Fruit fly (Drosophila melanogaster): Measurements from ENCODE around the gene mus312.

The mus312 gene

DNA sequence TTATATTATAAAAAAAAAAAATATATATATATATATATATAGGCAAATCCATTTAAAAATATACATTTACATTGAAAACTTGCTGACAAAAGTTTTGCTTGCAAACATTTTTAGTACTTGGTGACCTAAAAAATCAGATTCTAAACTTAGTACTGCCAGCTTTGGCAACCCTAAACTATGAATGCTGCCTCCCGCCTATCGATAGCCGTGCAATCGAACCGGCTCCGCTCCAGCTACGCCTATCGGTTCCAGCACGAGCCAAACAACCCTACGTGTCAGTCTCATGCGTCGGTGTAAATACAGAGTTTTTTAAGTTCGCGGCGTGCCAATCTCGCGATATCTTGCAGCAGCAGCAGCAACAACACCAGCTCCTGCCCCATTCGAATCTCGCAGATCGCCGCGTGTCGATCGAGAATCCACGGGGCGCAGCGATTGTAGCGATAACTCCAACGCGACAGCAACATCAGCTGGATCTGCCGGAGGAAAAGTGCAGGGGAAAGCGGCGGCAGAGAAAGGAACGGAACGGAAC lies 31.5 kb downstream of the mus312 start, which contains the start of gene Sec63 (continued):
- no peak for TF ChIP-seq CG15011 (GFP tag; optimal IDR thresholded peaks at IDR 0.05)
- peak; percentile 4; the same call in 1 of the 2 replicates for TF ChIP-seq CG32772 (GFP tag; IDR thresholded peaks at IDR 0.05)
- peak; percentile 36 for TF ChIP-seq CG8924 (tag; optimal IDR thresholded peaks at IDR 0.05)
- TF ChIP-seq Hr3 (GFP tag; optimal IDR thresholded peaks at IDR 0.05): peak; percentile 59
- no peak; the same call in 1 of the 2 replicates for TF ChIP-seq gsb (GFP tag; IDR thresholded peaks at IDR 0.05)
- TF ChIP-seq bowl (GFP tag; IDR thresholded peaks at IDR 0.05): no peak
- no peak for TF ChIP-seq wor (GFP tag; IDR thresholded peaks at IDR 0.05)
- TF ChIP-seq vvl (GFP tag; IDR thresholded peaks at IDR 0.05): peak; percentile 11; the same call in 1 of the 2 replicates
- TF ChIP-seq NK7.1 (GFP tag; optimal IDR thresholded peaks at IDR 0.05): no peak
- TF ChIP-seq Bdp1 (GFP tag; optimal IDR thresholded peaks at IDR 0.05): peak; percentile 24
- TF ChIP-seq CG1647 (GFP tag; optimal IDR thresholded peaks at IDR 0.05): peak; percentile 17
- TF ChIP-seq sisA (GFP tag; IDR thresholded peaks at IDR 0.05): 0 out of 2 replicates have a peak, but pooled peaks have one; percentile 27
- peak; percentile 15 for TF ChIP-seq CG6254 (GFP tag; optimal IDR thresholded peaks at IDR 0.05)
- TF ChIP-seq ham (GFP tag; IDR thresholded peaks at IDR 0.05): no peak
- TF ChIP-seq CG1233 (GFP tag; optimal IDR thresholded peaks at IDR 0.05): no peak
- peak; percentile 35; the same call in 1 of the 2 replicates for TF ChIP-seq CG10366 (GFP tag; IDR thresholded peaks at IDR 0.05)
- TF ChIP-seq CG12942 (GFP tag; optimal IDR thresholded peaks at IDR 0.05): peak; percentile 13
- TF ChIP-seq CG31441 (GFP tag; IDR thresholded peaks at IDR 0.05): peak; percentile 51; the same call in 1 of the 2 replicates
- 0 out of 2 replicates have a peak, but pooled peaks have one; percentile 34 for TF ChIP-seq cas (GFP tag; IDR thresholded peaks at IDR 0.05)
- TF ChIP-seq stc (GFP tag; IDR thresholded peaks at IDR 0.05): 0 out of 2 replicates have a peak, but pooled peaks have one; percentile 18
- peak; percentile 14 for TF ChIP-seq dmrt99B (tag; optimal IDR thresholded peaks at IDR 0.05)
- peak; percentile 5 to 11 for TF ChIP-seq Pdp1 (GFP tag; optimal IDR thresholded peaks at IDR 0.05)
- peak; percentile 57 for TF ChIP-seq chn (GFP tag; optimal IDR thresholded peaks at IDR 0.05)
- TF ChIP-seq gem (tag; optimal IDR thresholded peaks at IDR 0.05): peak; percentile 71
- TF ChIP-seq hbn (GFP tag; IDR thresholded peaks at IDR 0.05; ENCODE audit: partially characterized antibody): peak; percentile 72
- no peak for TF ChIP-seq pan (optimal IDR thresholded peaks at IDR 0.05)
- peak in 1 of 2 experiments; percentile 54 for TF ChIP-seq pan (GFP tag; optimal IDR thresholded peaks at IDR 0.05 in 1 of 2, IDR thresholded peaks at IDR 0.05 in 1 of 2)
- TF ChIP-seq CG17186 (GFP tag; optimal IDR thresholded peaks at IDR 0.05): peak; percentile 41
- TF ChIP-seq CG16813 (GFP tag; IDR thresholded peaks at IDR 0.05; ENCODE audit: partially characterized antibody): peak; percentile 81
- peak; percentile 21 for TF ChIP-seq CG4820 (GFP tag; optimal IDR thresholded peaks at IDR 0.05)
- peak; percentile 56; the same call in 1 of the 2 replicates for TF ChIP-seq lmd (GFP tag; IDR thresholded peaks at IDR 0.05)
- peak; percentile 39 for TF ChIP-seq jumu (GFP tag; optimal IDR thresholded peaks at IDR 0.05)
- no peak for TF ChIP-seq sim (GFP tag; IDR thresholded peaks at IDR 0.05)
- TF ChIP-seq Dip2 (GFP tag; IDR thresholded peaks at IDR 0.05): no peak
- TF ChIP-seq CG15479 (GFP tag; optimal IDR thresholded peaks at IDR 0.05): no peak
- TF ChIP-seq MTF-1 (GFP tag; optimal IDR thresholded peaks at IDR 0.05; ENCODE audit: borderline replicate concordance): no peak
- TF ChIP-seq pnt (GFP tag; optimal IDR thresholded peaks at IDR 0.05): peak; percentile 34
- no peak for TF ChIP-seq CG6854 (GFP tag; optimal IDR thresholded peaks at IDR 0.05)
- peak; percentile 68 for TF ChIP-seq CG13424 (tag; optimal IDR thresholded peaks at IDR 0.05)
- TF ChIP-seq CG10959 (GFP tag; IDR thresholded peaks at IDR 0.05): 0 out of 2 replicates have a peak, but pooled peaks have one; percentile 14
- TF ChIP-seq Fer3 (tag; optimal IDR thresholded peaks at IDR 0.05): peak; percentile 16
- TF ChIP-seq CG7372 (GFP tag; IDR thresholded peaks at IDR 0.05): peak; percentile 43; the same call in 1 of the 2 replicates
- peak; percentile 3 for TF ChIP-seq sug (tag; optimal IDR thresholded peaks at IDR 0.05)
- no peak for TF ChIP-seq toy (GFP tag; IDR thresholded peaks at IDR 0.05)
- TF ChIP-seq sd (tag; optimal IDR thresholded peaks at IDR 0.05): peak; percentile 19
- no peak for TF ChIP-seq Tbp (GFP tag; optimal IDR thresholded peaks at IDR 0.05)
- TF ChIP-seq CG7839 (tag; optimal IDR thresholded peaks at IDR 0.05): peak; percentile 49
- TF ChIP-seq jing (GFP tag; optimal IDR thresholded peaks at IDR 0.05): no peak
- TF ChIP-seq CG4424 (GFP tag; optimal IDR thresholded peaks at IDR 0.05): peak; percentile 45
- TF ChIP-seq CG8281 (tag; optimal IDR thresholded peaks at IDR 0.05): no peak

Measured in whole organism, embryonic.